Worm (Caenorhabditis elegans): Measurements from ENCODE around the gene F39G3.5.
"Not testable (repeated sequence)": the region's sequence is repeated elsewhere in the genome, so short reads cannot be mapped to it uniquely, and the experiment has no call there.

F39G3.5 gene

ce11 chrV:4760674-4761073 lies 38.3 kb downstream of the F39G3.5 start, which contains the start of gene bgnt-1.4:
TSS of gene bgnt-1.4 (plus strand) at chrV:4760974.
- not testable (repeated sequence) for TF ChIP-seq hmg-1.1, tra-1, dmd-8 (GFP tag; IDR thresholded peaks at IDR 0.05)

- TF ChIP-seq ZK546.5 (tag; optimal IDR thresholded peaks at IDR 0.05), result no peak
Measured at ce11 chrV:4766501-4766900, 44.1 kb downstream of the F39G3.5 start, which contains the start of gene C18G1.8. TSS of gene C18G1.8 (minus strand) at chrV:4766601.

ce11 chrV:4769633-4770032 lies 47.2 kb downstream of the F39G3.5 start, which contains the start of gene C18G1.9:
TSS of gene C18G1.9 (minus strand) at chrV:4769733.
- TF ChIP-seq ztf-11 (tag; optimal IDR thresholded peaks at IDR 0.05) (no peak), Y75B8A.6 (GFP tag; IDR thresholded peaks at IDR 0.05) (no peak), madf-5 (GFP tag; IDR thresholded peaks at IDR 0.05) (no peak), aly-2 (tag; optimal IDR thresholded peaks at IDR 0.05) (no peak), F26F4.8 (GFP tag; conservative IDR thresholded peaks at IDR 0.05) (no peak), nhr-42 (GFP tag; IDR thresholded peaks at IDR 0.05) (no peak), nhr-102 (tag; optimal IDR thresholded peaks at IDR 0.05) (no peak), lir-3 (tag; optimal IDR thresholded peaks at IDR 0.05) (no peak), hlh-11 (tag; optimal IDR thresholded peaks at IDR 0.05) (no peak), mdl-1 (tag; optimal IDR thresholded peaks at IDR 0.05) (no peak), daf-12 (tag; optimal IDR thresholded peaks at IDR 0.05) (no peak), nhr-28 (tag; optimal IDR thresholded peaks at IDR 0.05) (no peak), rbr-2 (tag; optimal IDR thresholded peaks at IDR 0.05) (no peak), mes-2 (tag; optimal IDR thresholded peaks at IDR 0.05; ENCODE audit: poor library complexity, severe bottlenecking) (no peak)

- TF ChIP-seq daf-8 (GFP tag; IDR thresholded peaks at IDR 0.05) (no peak), ZK337.2 (GFP tag; IDR thresholded peaks at IDR 0.05) (no peak), mdt-29 (GFP tag; IDR thresholded peaks at IDR 0.05) (no peak), set-16 (GFP tag; IDR thresholded peaks at IDR 0.05) (no peak), F10B5.3 (tag; optimal IDR thresholded peaks at IDR 0.05) (no peak), ctbp-1 (GFP tag; IDR thresholded peaks at IDR 0.05) (no peak), mes-2 (tag; optimal IDR thresholded peaks at IDR 0.05; ENCODE audit: poor library complexity, severe bottlenecking) (no peak), ceh-44 (GFP tag; IDR thresholded peaks at IDR 0.05) (no peak), lin-13 (GFP tag; optimal IDR thresholded peaks at IDR 0.05) (no peak), madf-9 (GFP tag; conservative IDR thresholded peaks at IDR 0.05) (no peak), dve-1 (tag; optimal IDR thresholded peaks at IDR 0.05; ENCODE audit: insufficient read depth) (no peak), spr-3 (GFP tag; optimal IDR thresholded peaks at IDR 0.05) (no peak), hif-1 (tag; optimal IDR thresholded peaks at IDR 0.05) (no peak), D1046.2 (GFP tag; IDR thresholded peaks at IDR 0.05) (no peak), ceh-32 (tag; optimal IDR thresholded peaks at IDR 0.05; ENCODE audit: poor library complexity) (no peak), Y5F2A.4 (GFP tag; optimal IDR thresholded peaks at IDR 0.05) (no peak), unc-62 (GFP tag; optimal IDR thresholded peaks at IDR 0.05 in 1 of 2) (no peak), unc-62 (tag; optimal IDR thresholded peaks at IDR 0.05) (no peak), nhr-10 (tag; optimal IDR thresholded peaks at IDR 0.05) (no peak), madf-5 (GFP tag; IDR thresholded peaks at IDR 0.05) (no peak), php-3 (GFP tag; IDR thresholded peaks at IDR 0.05) (0 out of 2 replicates have a peak, but pooled peaks have one; percentile 11), lir-3 (tag; optimal IDR thresholded peaks at IDR 0.05) (no peak), ceh-28 (tag; optimal IDR thresholded peaks at IDR 0.05) (no peak), nhr-41 (GFP tag; IDR thresholded peaks at IDR 0.05) (peak; percentile 84; the same call in 1 of the 2 replicates), T20F7.1 (GFP tag; optimal IDR thresholded peaks at IDR 0.05) (no peak), saeg-2 (GFP tag; IDR thresholded peaks at IDR 0.05) (no peak), tag-97 (GFP tag; IDR thresholded peaks at IDR 0.05) (no peak), egl-43 (GFP tag; IDR thresholded peaks at IDR 0.05) (no peak), pha-4 (GFP tag; IDR thresholded peaks at IDR 0.05) (no peak), pha-4 (tag; optimal IDR thresholded peaks at IDR 0.05) (no peak), unc-39 (tag; optimal IDR thresholded peaks at IDR 0.05) (no peak)
Measured at ce11 chrV:4770408-4770947, 48.1 kb downstream of the F39G3.5 start, which contains the start of gene elt-7. TSS of gene elt-7 (plus strand) at chrV:4770670.

All from whole organism, L4 larva.